Fruit fly (Drosophila melanogaster): ENCODE measurements around the gene CG32462.

CG32462 gene

DNA sequence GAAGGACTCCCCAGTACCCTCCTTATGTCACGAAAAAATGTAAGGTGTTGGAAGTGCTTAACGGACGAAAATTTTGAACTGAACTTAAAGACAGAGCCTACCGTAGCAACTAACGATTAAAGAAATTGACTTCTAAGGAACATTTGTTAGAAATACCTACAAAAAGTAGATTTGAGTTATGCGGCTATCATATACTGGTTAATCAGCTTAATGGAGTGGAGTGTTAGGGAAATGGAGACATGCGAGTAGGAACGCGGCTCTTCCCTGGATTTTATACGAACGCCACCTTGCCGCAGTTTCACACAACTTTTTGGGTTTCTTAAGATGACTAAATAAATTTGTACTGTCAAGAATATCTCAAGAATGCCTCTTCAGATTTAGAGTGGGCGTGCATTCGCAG lies at the start of gene CG32462:
TSS of gene CG32462 (minus strand) at position 101 of the 400 bp plus-strand sequence.
- TF ChIP-seq Dfd (GFP tag; optimal IDR thresholded peaks at IDR 0.05): no peak
- no peak for TF ChIP-seq GATAd (GFP tag; optimal IDR thresholded peaks at IDR 0.05)
- no peak for TF ChIP-seq lola (GFP tag; optimal IDR thresholded peaks at IDR 0.05)
- no peak for TF ChIP-seq jim (GFP tag; optimal IDR thresholded peaks at IDR 0.05)
- TF ChIP-seq Mio (GFP tag; optimal IDR thresholded peaks at IDR 0.05): no peak
- no peak for TF ChIP-seq woc (GFP tag; optimal IDR thresholded peaks at IDR 0.05)

DNA sequence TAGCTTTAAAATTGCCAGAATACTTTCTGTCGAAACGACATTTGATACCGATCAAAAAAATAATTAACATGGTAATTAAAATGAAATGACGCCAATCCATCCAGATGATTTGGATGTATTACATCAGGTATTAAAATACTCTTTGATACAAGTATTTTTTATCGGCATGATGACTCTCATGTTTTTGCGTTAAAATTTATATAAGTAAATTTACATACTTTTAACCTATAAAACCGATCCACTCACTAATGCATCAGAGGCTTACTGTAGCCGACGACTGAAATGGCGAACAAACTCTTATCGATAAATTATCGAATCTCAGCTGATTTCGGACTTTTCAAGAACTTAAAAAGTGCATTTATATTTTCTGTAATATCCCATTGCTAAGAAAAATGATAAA lies 48.3 kb upstream of the CG32462 start, which contains the start of gene BoYb:
TSS of gene BoYb (plus strand) at position 301 of the 400 bp plus-strand sequence.
- TF ChIP-seq CG32264 (GFP tag; optimal IDR thresholded peaks at IDR 0.05) (no peak), Dfd (GFP tag; optimal IDR thresholded peaks at IDR 0.05) (no peak), br (GFP tag; optimal IDR thresholded peaks at IDR 0.05) (no peak), Jra (GFP tag; optimal IDR thresholded peaks at IDR 0.05) (no peak)

DNA sequence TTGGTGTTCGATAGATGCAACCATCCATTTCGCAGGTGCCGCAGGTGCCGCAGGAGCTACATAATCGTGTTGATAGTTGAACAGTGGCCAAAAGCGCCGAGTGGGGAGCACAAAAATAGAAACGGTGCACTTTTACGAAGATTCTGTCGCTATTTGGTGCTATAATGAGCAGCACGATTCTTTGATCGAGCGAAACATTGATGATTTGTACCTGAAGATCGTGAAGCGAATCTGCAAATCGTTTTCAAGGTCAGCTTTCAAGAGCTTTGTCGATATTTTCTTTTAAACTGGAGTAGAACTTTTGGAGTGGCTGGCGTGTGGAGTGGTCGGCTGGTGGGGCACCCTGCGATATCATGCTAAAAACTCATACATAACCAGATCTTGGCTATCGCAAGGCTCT lies 45.1 kb upstream of the CG32462 start, which contains the start of gene CG11131:
TSS of gene CG11131 (plus strand) at position 301 of the 400 bp plus-strand sequence.
- TF ChIP-seq dmrt93B (GFP tag; optimal IDR thresholded peaks at IDR 0.05) (no peak), CG32264 (GFP tag; optimal IDR thresholded peaks at IDR 0.05) (no peak), h (GFP tag; optimal IDR thresholded peaks at IDR 0.05) (no peak), lola (GFP tag; optimal IDR thresholded peaks at IDR 0.05) (no peak), CrebA (GFP tag; optimal IDR thresholded peaks at IDR 0.05; ENCODE audit: borderline replicate concordance) (no peak), br (GFP tag; optimal IDR thresholded peaks at IDR 0.05) (no peak), foxo (GFP tag; optimal IDR thresholded peaks at IDR 0.05) (no peak), Hnf4 (GFP tag; optimal IDR thresholded peaks at IDR 0.05) (no peak), ey (GFP tag; optimal IDR thresholded peaks at IDR 0.05) (no peak), HLH106 (tag; optimal IDR thresholded peaks at IDR 0.05) (no peak), Hr78 (GFP tag; optimal IDR thresholded peaks at IDR 0.05) (no peak), brk (GFP tag; optimal IDR thresholded peaks at IDR 0.05) (no peak), woc (GFP tag; optimal IDR thresholded peaks at IDR 0.05) (no peak), tai (GFP tag; optimal IDR thresholded peaks at IDR 0.05) (no peak), sv (GFP tag; optimal IDR thresholded peaks at IDR 0.05) (no peak)

DNA sequence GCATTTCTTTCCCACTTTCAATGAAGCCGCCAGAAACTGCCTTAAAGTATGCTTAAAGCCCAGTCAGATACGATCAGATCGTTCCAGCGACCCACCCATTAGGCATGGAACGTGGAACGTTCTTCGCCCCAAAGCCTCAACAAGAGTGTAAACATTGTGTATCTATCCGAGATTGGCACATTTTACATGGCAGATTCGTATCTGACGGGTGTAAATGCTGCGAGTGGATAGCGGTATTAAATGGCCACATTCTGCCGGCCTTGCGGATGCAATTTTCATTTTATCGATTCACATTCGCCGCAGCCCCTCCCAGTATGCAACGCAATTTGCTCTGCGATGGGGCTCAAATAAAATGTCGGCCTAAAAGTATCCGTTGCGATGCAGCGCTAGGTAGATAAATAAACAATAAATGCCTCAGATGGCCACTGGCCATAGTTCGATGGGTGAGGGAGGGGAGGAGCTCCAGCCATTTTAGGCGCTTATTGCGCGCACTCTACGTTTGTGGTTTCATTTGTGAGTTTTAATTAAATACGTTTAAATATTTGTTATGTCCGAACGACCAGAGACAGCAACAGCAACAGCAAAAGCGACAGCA lies 41.5 kb upstream of the CG32462 start:
- TF ChIP-seq lola (GFP tag; optimal IDR thresholded peaks at IDR 0.05) (peak; percentile 21), Abd-B (GFP tag; optimal IDR thresholded peaks at IDR 0.05) (peak; percentile 62), rgr (GFP tag; optimal IDR thresholded peaks at IDR 0.05) (no peak), GATAd (GFP tag; optimal IDR thresholded peaks at IDR 0.05) (no peak), CG9705 (GFP tag; optimal IDR thresholded peaks at IDR 0.05) (no peak), Vsx2 (GFP tag; optimal IDR thresholded peaks at IDR 0.05; ENCODE audit: partially characterized antibody) (no peak), Myc (optimal IDR thresholded peaks at IDR 0.05) (peak; percentile 81), Hnf4 (GFP tag; optimal IDR thresholded peaks at IDR 0.05) (no peak), tai (GFP tag; optimal IDR thresholded peaks at IDR 0.05) (no peak), pan (optimal IDR thresholded peaks at IDR 0.05) (no peak), CG32264 (GFP tag; optimal IDR thresholded peaks at IDR 0.05) (no peak), N (GFP tag; optimal IDR thresholded peaks at IDR 0.05) (peak; percentile 41)

DNA sequence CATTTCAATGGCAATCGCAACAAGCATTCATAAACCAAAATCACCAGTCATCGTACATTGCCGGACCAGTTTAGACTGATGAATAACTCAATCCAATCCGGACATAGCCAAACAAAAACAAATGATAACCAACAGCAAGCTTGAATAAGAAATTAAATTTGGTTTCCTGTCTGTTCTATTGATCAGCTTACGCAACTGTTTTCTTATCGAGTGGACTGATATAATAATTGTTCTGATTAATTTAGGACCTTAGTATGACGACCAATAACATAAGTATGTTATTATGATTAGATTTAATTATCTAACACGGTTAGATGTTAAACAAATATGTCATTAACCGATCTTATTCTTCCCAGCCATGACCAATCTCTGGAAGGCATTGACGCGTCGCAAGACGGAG lies 37.7 kb upstream of the CG32462 start:
- TF ChIP-seq CrebA (GFP tag; optimal IDR thresholded peaks at IDR 0.05; ENCODE audit: borderline replicate concordance): no peak

DNA sequence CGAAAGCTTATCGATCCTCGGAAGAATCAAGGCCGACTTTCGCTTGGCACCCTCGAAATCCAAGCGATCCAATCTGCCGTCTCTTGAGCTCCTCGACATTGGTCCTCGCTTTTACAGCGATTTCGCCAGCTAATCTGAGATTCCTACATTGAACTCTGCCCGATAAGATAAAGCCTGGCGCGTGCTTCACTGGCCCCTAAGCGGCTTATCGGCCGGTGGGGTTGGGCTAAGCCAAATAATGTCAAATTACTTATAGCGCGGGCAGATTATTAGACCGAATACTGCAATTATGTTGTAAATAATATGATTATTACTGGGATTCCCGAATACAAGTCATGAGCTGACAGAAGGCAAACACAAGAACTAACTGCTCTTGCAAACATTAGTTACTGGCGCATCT lies 36.7 kb upstream of the CG32462 start:
- TF ChIP-seq h (GFP tag; optimal IDR thresholded peaks at IDR 0.05): peak; percentile 92
- no peak for TF ChIP-seq Sp1 (GFP tag; optimal IDR thresholded peaks at IDR 0.05)
- no peak for TF ChIP-seq Rel (GFP tag; optimal IDR thresholded peaks at IDR 0.05)
- peak; percentile 50 for TF ChIP-seq Rel (tag; optimal IDR thresholded peaks at IDR 0.05)
- TF ChIP-seq rgr (GFP tag; optimal IDR thresholded peaks at IDR 0.05): no peak
- TF ChIP-seq usp (GFP tag; optimal IDR thresholded peaks at IDR 0.05): no peak
- no peak for TF ChIP-seq fru (GFP tag; optimal IDR thresholded peaks at IDR 0.05)
- TF ChIP-seq GATAd (GFP tag; optimal IDR thresholded peaks at IDR 0.05): no peak

Data from whole organism, wandering third instar larva.